Worm (Caenorhabditis elegans): ENCODE measurements around the gene manf-1.

The manf-1 gene

ce11 chrIV:2928409-2928808, at the start of gene manf-1:
Gene manf-1, minus strand, starts transcription at chrIV:2928421.
- TF ChIP-seq blmp-1 (tag; optimal IDR thresholded peaks at IDR 0.05; ENCODE audit: insufficient read depth) = no peak
- TF ChIP-seq ztf-4 (tag; optimal IDR thresholded peaks at IDR 0.05) = no peak
- no peak for TF ChIP-seq ztf-1 (GFP tag; conservative IDR thresholded peaks at IDR 0.05)
- peak; percentile 91 for TF ChIP-seq C34F6.9 (tag; optimal IDR thresholded peaks at IDR 0.05)
- TF ChIP-seq lin-39 (tag; optimal IDR thresholded peaks at IDR 0.05) = no peak
- TF ChIP-seq elt-3 (tag; optimal IDR thresholded peaks at IDR 0.05) = no peak
- TF ChIP-seq Y55F3AM.14 (GFP tag; optimal IDR thresholded peaks at IDR 0.05) = no peak
- TF ChIP-seq lsy-2 (tag; optimal IDR thresholded peaks at IDR 0.05) = peak; percentile 83 to 89
- no peak for TF ChIP-seq snpc-4 (tag; optimal IDR thresholded peaks at IDR 0.05)
- no peak for TF ChIP-seq mdl-1 (tag; optimal IDR thresholded peaks at IDR 0.05)
- TF ChIP-seq dmd-4 (tag; optimal IDR thresholded peaks at IDR 0.05) = no peak
- peak; percentile 78 for TF ChIP-seq lin-13 (GFP tag; optimal IDR thresholded peaks at IDR 0.05)
- TF ChIP-seq egl-27 (tag; optimal IDR thresholded peaks at IDR 0.05) = no peak
- peak; percentile 8 for TF ChIP-seq ama-1 (optimal IDR thresholded peaks at IDR 0.05)
- TF ChIP-seq nhr-11 (tag; optimal IDR thresholded peaks at IDR 0.05) = no peak
- no peak for TF ChIP-seq peb-1 (tag; optimal IDR thresholded peaks at IDR 0.05)
- TF ChIP-seq alr-1 (tag; optimal IDR thresholded peaks at IDR 0.05) = no peak
- TF ChIP-seq nhr-77 (tag; optimal IDR thresholded peaks at IDR 0.05) = no peak
- no peak for TF ChIP-seq unc-62 (GFP tag; optimal IDR thresholded peaks at IDR 0.05)
- no peak for TF ChIP-seq ztf-11 (tag; optimal IDR thresholded peaks at IDR 0.05)
- TF ChIP-seq aly-2 (tag; optimal IDR thresholded peaks at IDR 0.05) = no peak
- TF ChIP-seq mab-5 (tag; optimal IDR thresholded peaks at IDR 0.05) = peak; percentile 53
- peak; percentile 59 for TF ChIP-seq nhr-25 (tag; optimal IDR thresholded peaks at IDR 0.05)
- TF ChIP-seq skn-1 (tag; optimal IDR thresholded peaks at IDR 0.05) = peak; percentile 14
- TF ChIP-seq nhr-6 (tag; optimal IDR thresholded peaks at IDR 0.05) = no peak
- TF ChIP-seq elt-1 (tag; optimal IDR thresholded peaks at IDR 0.05) = no peak
- peak; percentile 51 for TF ChIP-seq fos-1 (tag; optimal IDR thresholded peaks at IDR 0.05)
- peak; percentile 50 for TF ChIP-seq nhr-21 (tag; optimal IDR thresholded peaks at IDR 0.05)
- no peak for TF ChIP-seq mbf-1 (tag; optimal IDR thresholded peaks at IDR 0.05)
- no peak for TF ChIP-seq unc-39 (tag; optimal IDR thresholded peaks at IDR 0.05)
- peak; percentile 54 for TF ChIP-seq nhr-129 (tag; optimal IDR thresholded peaks at IDR 0.05)
- peak; percentile 76 for TF ChIP-seq crh-2 (tag; optimal IDR thresholded peaks at IDR 0.05)
- TF ChIP-seq ZK546.5 (tag; optimal IDR thresholded peaks at IDR 0.05) = no peak
- no peak for TF ChIP-seq nhr-10 (tag; optimal IDR thresholded peaks at IDR 0.05)
- TF ChIP-seq F13H6.1 (tag; optimal IDR thresholded peaks at IDR 0.05) = peak; percentile 57
- peak; percentile 43 for TF ChIP-seq sma-9 (GFP tag; optimal IDR thresholded peaks at IDR 0.05)
- TF ChIP-seq sma-9 (tag; optimal IDR thresholded peaks at IDR 0.05) = no peak
- peak; percentile 28 for TF ChIP-seq sma-3 (GFP tag; optimal IDR thresholded peaks at IDR 0.05)
- TF ChIP-seq zag-1 (tag; optimal IDR thresholded peaks at IDR 0.05) = no peak
- no peak for TF ChIP-seq nhr-12 (tag; optimal IDR thresholded peaks at IDR 0.05)
- peak; percentile 8 for TF ChIP-seq ceh-16 (tag; optimal IDR thresholded peaks at IDR 0.05)
- TF ChIP-seq R02D3.7 (tag; optimal IDR thresholded peaks at IDR 0.05) = peak; percentile 7
- TF ChIP-seq gmeb-1 (tag; optimal IDR thresholded peaks at IDR 0.05) = peak; percentile 83
- TF ChIP-seq lin-11 (tag; optimal IDR thresholded peaks at IDR 0.05) = peak; percentile 72
- TF ChIP-seq nhr-23 (tag; optimal IDR thresholded peaks at IDR 0.05) = no peak
- TF ChIP-seq ceh-82 (tag; optimal IDR thresholded peaks at IDR 0.05) = no peak
- peak; percentile 83 for TF ChIP-seq unc-55 (GFP tag; optimal IDR thresholded peaks at IDR 0.05)
- TF ChIP-seq nhr-237 (tag; optimal IDR thresholded peaks at IDR 0.05) = no peak
- TF ChIP-seq sem-4 (tag; optimal IDR thresholded peaks at IDR 0.05) = peak; percentile 33

Data from whole organism, L2 larva.